Fruit fly (Drosophila melanogaster) whole organism, adult: ENCODE measurements around the gene CG18135.

Source experiments
- CG7045 ChIP-seq: fragments of 200-800 bp; sonication (Bioruptor generic); optimal IDR thresholded peaks from 2 replicates; lab custom pipeline; 2017; ENCODE audit warnings: missing biosample characterization, mild to moderate bottlenecking, missing genetic modification characterization
- cic ChIP-seq: fragments of 200-800 bp; sonication (Bioruptor generic); optimal IDR thresholded peaks from 2 replicates; lab custom pipeline; 2017; ENCODE audit warnings: missing biosample characterization, mild to moderate bottlenecking, missing genetic modification characterization, moderate library complexity
- kay ChIP-seq: fragments of 200-800 bp; sonication (Bioruptor generic); peaks from one replicate; lab custom pipeline; 2016; ENCODE audit warnings: missing biosample characterization, missing genetic modification characterization, borderline replicate concordance

dm6 chr3L:19046389-19047042 is 48.4 kb upstream of the CG18135 start:
- TF ChIP-seq kay (GFP tag; lab: Kevin White, UChicago) (no peak), cic (GFP tag; lab: Kevin White, UChicago) (no peak), CG7045 (GFP tag; lab: Kevin White, UChicago) (no peak)
